Fruit fly (Drosophila melanogaster): ENCODE results near the gene CG34283.

Gene CG34283

DNA sequence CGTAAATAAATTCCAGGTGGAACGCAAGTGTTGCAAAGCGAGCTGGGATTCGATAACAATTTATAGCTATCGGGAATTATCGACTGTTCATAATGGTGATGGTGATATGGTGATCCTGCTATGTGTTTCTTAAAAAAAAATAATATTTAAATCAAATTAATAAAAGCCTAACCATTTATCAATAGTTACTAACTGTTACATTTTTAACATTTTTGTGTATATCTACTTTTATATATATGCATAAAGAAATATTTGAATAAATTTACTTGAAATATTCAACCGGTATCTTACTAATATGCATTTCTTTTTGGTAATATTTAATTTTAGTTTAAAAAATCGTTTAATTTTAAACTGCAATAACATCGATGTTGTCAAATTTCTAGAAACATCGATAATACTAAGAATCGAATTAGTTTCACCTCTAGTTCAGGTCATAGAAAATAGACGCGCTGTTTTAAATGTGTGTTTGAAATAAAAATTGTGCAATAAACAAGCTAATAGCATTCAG is 23.6 kb upstream of the CG34283 start, which contains the start of the genes PGS1 and gwl (continued):
- no peak for TF ChIP-seq Eip93F (GFP tag; optimal IDR thresholded peaks at IDR 0.05)
- no peak for TF ChIP-seq Ets21C (GFP tag; optimal IDR thresholded peaks at IDR 0.05)
- peak; percentile 29 for TF ChIP-seq CG11902 (GFP tag; optimal IDR thresholded peaks at IDR 0.05)
- peak; percentile 50 for TF ChIP-seq Sox15 (GFP tag; optimal IDR thresholded peaks at IDR 0.05)
- peak; percentile 83 for TF ChIP-seq eg (GFP tag; IDR thresholded peaks at IDR 0.05)
- TF ChIP-seq lz (GFP tag; optimal IDR thresholded peaks at IDR 0.05): peak; percentile 60
- TF ChIP-seq CG31627 (GFP tag; optimal IDR thresholded peaks at IDR 0.05): peak; percentile 62
- TF ChIP-seq CG6792 (GFP tag; optimal IDR thresholded peaks at IDR 0.05): peak; percentile 54
- peak; percentile 74 for TF ChIP-seq CG3032 (tag; optimal IDR thresholded peaks at IDR 0.05)
- peak; percentile 76 for TF ChIP-seq acj6 (GFP tag; optimal IDR thresholded peaks at IDR 0.05)
- TF ChIP-seq salr (GFP tag; optimal IDR thresholded peaks at IDR 0.05): no peak
- TF ChIP-seq svp (GFP tag): peak; percentile 80
- TF ChIP-seq CG6854 (GFP tag; optimal IDR thresholded peaks at IDR 0.05): no peak
- no peak for TF ChIP-seq CG6808 (GFP tag; optimal IDR thresholded peaks at IDR 0.05)
- TF ChIP-seq pdm3 (GFP tag; optimal IDR thresholded peaks at IDR 0.05): no peak
- peak; percentile 65 for TF ChIP-seq CG3919 (GFP tag; optimal IDR thresholded peaks at IDR 0.05)
- TF ChIP-seq CG34406 (GFP tag; optimal IDR thresholded peaks at IDR 0.05): peak; percentile 58
- peak; percentile 49 for TF ChIP-seq Sox14 (GFP tag; optimal IDR thresholded peaks at IDR 0.05)
- no peak for TF ChIP-seq dac (GFP tag; optimal IDR thresholded peaks at IDR 0.05)
- peak; percentile 52 for TF ChIP-seq CG11762 (GFP tag; optimal IDR thresholded peaks at IDR 0.05; ENCODE audit: insufficient read depth)
- peak; percentile 78 for TF ChIP-seq esn (GFP tag; optimal IDR thresholded peaks at IDR 0.05)
- TF ChIP-seq CG10631 (GFP tag; optimal IDR thresholded peaks at IDR 0.05): peak; percentile 88
- TF ChIP-seq fkh (GFP tag; optimal IDR thresholded peaks at IDR 0.05): no peak
- TF ChIP-seq spab (GFP tag; optimal IDR thresholded peaks at IDR 0.05): no peak

DNA sequence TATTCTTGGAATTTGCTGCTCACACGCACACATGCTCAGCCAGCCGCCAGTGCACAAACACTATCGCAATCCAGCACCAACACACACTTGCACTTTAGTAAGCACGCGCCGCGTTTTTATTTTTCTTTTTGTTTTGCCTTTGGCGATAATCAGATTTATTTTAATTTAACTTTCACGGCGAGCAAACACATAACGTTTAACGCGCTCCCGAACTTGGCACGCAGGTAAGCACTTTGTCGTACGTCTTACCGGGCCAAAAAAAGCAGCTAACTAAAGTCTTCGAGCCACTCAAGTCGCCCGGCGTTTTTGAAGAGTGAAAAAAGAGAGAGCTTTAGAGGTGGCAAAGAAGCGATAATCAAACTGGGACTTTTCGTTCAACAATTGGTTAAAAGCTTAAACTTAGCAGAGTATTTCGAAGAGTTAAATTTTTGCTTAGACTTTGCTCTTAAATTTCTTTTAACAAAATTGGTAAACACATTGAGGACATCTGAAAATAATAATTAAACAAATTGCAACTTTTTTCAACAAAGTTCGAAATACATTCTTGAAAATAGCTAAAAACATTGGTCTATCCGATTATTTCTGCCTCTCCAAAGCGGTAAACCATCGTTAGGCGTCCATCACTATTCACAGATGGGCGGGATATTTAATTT is 21.0 kb upstream of the CG34283 start, which contains the start of gene Mekk1:
TSS of gene Mekk1 (minus strand) at position 325 of the 653 bp plus-strand sequence.
- TF ChIP-seq CG32006 (GFP tag; optimal IDR thresholded peaks at IDR 0.05) (peak; percentile 44), spab (GFP tag; optimal IDR thresholded peaks at IDR 0.05) (peak; percentile 4), OdsH (GFP tag; optimal IDR thresholded peaks at IDR 0.05) (peak; percentile 43), CG6854 (GFP tag; optimal IDR thresholded peaks at IDR 0.05) (no peak), Eip78C (GFP tag) (peak; percentile 84), Hr38 (GFP tag; optimal IDR thresholded peaks at IDR 0.05) (no peak), dac (GFP tag; optimal IDR thresholded peaks at IDR 0.05) (no peak), CG31627 (GFP tag; optimal IDR thresholded peaks at IDR 0.05) (peak; percentile 59), salr (GFP tag; optimal IDR thresholded peaks at IDR 0.05) (no peak), fkh (GFP tag; optimal IDR thresholded peaks at IDR 0.05) (no peak), CG15336 (GFP tag; IDR thresholded peaks at IDR 0.05) (peak; percentile 38; the same call in 1 of the 2 replicates), CG10631 (GFP tag; optimal IDR thresholded peaks at IDR 0.05) (peak; percentile 30), lz (GFP tag; optimal IDR thresholded peaks at IDR 0.05) (peak; percentile 59), CG6163 (GFP tag; IDR thresholded peaks at IDR 0.05) (0 out of 3 replicates have a peak, but pooled peaks have one; percentile 40), Hr39 (GFP tag; optimal IDR thresholded peaks at IDR 0.05) (peak; percentile 61), eg (GFP tag; IDR thresholded peaks at IDR 0.05) (peak; percentile 32; the same call in 2 of the 3 replicates), CG34406 (GFP tag; optimal IDR thresholded peaks at IDR 0.05) (no peak), CG16779 (tag; optimal IDR thresholded peaks at IDR 0.05) (no peak), Hr4 (GFP tag; optimal IDR thresholded peaks at IDR 0.05) (peak; percentile 70), CG8119 (GFP tag; IDR thresholded peaks at IDR 0.05) (peak; percentile 40; the same call in 1 of the 3 replicates), CG6276 (GFP tag; optimal IDR thresholded peaks at IDR 0.05) (no peak), Smox (GFP tag; optimal IDR thresholded peaks at IDR 0.05) (no peak), vri (GFP tag; optimal IDR thresholded peaks at IDR 0.05) (no peak), Sox14 (GFP tag; optimal IDR thresholded peaks at IDR 0.05) (peak; percentile 55), CG6792 (GFP tag; optimal IDR thresholded peaks at IDR 0.05) (peak; percentile 9), pdm3 (GFP tag; optimal IDR thresholded peaks at IDR 0.05) (peak; percentile 61), topi (GFP tag; optimal IDR thresholded peaks at IDR 0.05) (peak; percentile 23), ss (GFP tag; optimal IDR thresholded peaks at IDR 0.05) (peak; percentile 54 to 55), Lpt (GFP tag; optimal IDR thresholded peaks at IDR 0.05) (peak; percentile 9), Ets21C (GFP tag; optimal IDR thresholded peaks at IDR 0.05) (peak; percentile 49), fd85E (GFP tag; optimal IDR thresholded peaks at IDR 0.05) (no peak), Ets96B (tag; optimal IDR thresholded peaks at IDR 0.05) (peak; percentile 32), Eip75B (GFP tag; optimal IDR thresholded peaks at IDR 0.05) (peak; percentile 46), svp (GFP tag) (peak; percentile 79), Eip93F (GFP tag; optimal IDR thresholded peaks at IDR 0.05) (no peak), dsx (GFP tag; optimal IDR thresholded peaks at IDR 0.05; ENCODE audit: poor library complexity, severe bottlenecking) (peak; percentile 36), CG3919 (GFP tag; optimal IDR thresholded peaks at IDR 0.05) (peak; percentile 39), cyc (GFP tag; optimal IDR thresholded peaks at IDR 0.05) (peak; percentile 65), CG1621 (tag; optimal IDR thresholded peaks at IDR 0.05) (no peak)
